Fruit fly (Drosophila melanogaster): ENCODE data around the gene ppk5.

The ppk5 gene

DNA sequence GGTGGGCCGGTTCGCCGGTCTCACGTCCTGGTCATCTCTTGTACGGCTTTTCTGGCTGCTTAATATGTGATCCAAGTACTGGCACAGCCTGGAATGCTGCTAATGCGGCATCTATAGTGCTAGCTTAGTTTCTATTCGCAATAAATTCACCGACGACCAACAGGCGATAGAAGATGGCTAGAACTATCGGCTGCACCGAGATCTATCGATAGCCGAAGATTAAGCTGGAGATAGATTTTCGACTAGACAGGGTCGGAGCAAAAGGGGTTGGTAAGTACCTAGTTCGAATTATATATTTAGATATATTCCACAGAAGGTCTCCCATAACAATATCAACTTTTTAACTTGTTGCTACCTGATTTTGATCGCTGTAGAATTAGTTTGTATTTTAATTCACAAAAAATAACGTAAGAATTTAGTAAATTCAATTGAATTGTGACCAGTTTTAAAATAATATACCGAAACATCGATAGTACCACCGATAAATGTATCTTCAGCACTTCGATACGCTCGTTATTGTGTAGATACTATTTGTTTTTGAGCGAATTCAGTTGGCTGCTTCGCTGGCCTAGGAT lies 27.0 kb upstream of the ppk5 start, which contains the start of the genes Glg1 and M6 (continued):
- TF ChIP-seq Oli (tag; optimal IDR thresholded peaks at IDR 0.05) (peak; percentile 53), CG9797 (GFP tag; optimal IDR thresholded peaks at IDR 0.05) (peak; percentile 37), CG13123 (GFP tag; optimal IDR thresholded peaks at IDR 0.05) (no peak), Oaz (GFP tag; IDR thresholded peaks at IDR 0.05) (no peak), wor (GFP tag; IDR thresholded peaks at IDR 0.05) (no peak), CG34376 (GFP tag; optimal IDR thresholded peaks at IDR 0.05) (peak; percentile 76), CG16815 (GFP tag; optimal IDR thresholded peaks at IDR 0.05) (peak; percentile 43), CG7963 (GFP tag; IDR thresholded peaks at IDR 0.05; ENCODE audit: partially characterized antibody) (peak; percentile 90), CG13287 (GFP tag; IDR thresholded peaks at IDR 0.05; ENCODE audit: partially characterized antibody) (peak; percentile 93), gfzf (GFP tag; optimal IDR thresholded peaks at IDR 0.05) (peak; percentile 15), CG7928 (GFP tag; optimal IDR thresholded peaks at IDR 0.05) (peak; percentile 5), Myb (GFP tag; optimal IDR thresholded peaks at IDR 0.05) (peak; percentile 70), Nf-YC (tag; optimal IDR thresholded peaks at IDR 0.05) (peak; percentile 64), nerfin-2 (GFP tag; IDR thresholded peaks at IDR 0.05; ENCODE audit: partially characterized antibody) (peak; percentile 93), CG12219 (GFP tag; optimal IDR thresholded peaks at IDR 0.05) (peak; percentile 31), Bgb (GFP tag; IDR thresholded peaks at IDR 0.05; ENCODE audit: partially characterized antibody) (peak; percentile 94), CG13775 (GFP tag; optimal IDR thresholded peaks at IDR 0.05) (peak; percentile 72), CG4328 (GFP tag; optimal IDR thresholded peaks at IDR 0.05) (peak; percentile 29), CG9215 (GFP tag; IDR thresholded peaks at IDR 0.05) (peak; percentile 66), chm (GFP tag; IDR thresholded peaks at IDR 0.05) (peak; percentile 46; the same call in 1 of the 2 replicates), CG4820 (GFP tag; optimal IDR thresholded peaks at IDR 0.05) (peak; percentile 41), CG3407 (GFP tag; optimal IDR thresholded peaks at IDR 0.05) (no peak), Adf1 (GFP tag; IDR thresholded peaks at IDR 0.05) (peak; percentile 41; the same call in 1 of the 2 replicates), Sox102F (GFP tag; optimal IDR thresholded peaks at IDR 0.05) (peak; percentile 60), al (GFP tag; IDR thresholded peaks at IDR 0.05) (peak; percentile 46; the same call in 1 of the 2 replicates), Drgx (GFP tag; IDR thresholded peaks at IDR 0.05) (no peak), kay (GFP tag; optimal IDR thresholded peaks at IDR 0.05) (peak; percentile 46), Side (GFP tag; optimal IDR thresholded peaks at IDR 0.05) (peak; percentile 41), CG18599 (GFP tag; optimal IDR thresholded peaks at IDR 0.05) (peak; percentile 77), CG18476 (GFP tag; optimal IDR thresholded peaks at IDR 0.05) (peak; percentile 0), sima (GFP tag; optimal IDR thresholded peaks at IDR 0.05) (no peak), sob (GFP tag; IDR thresholded peaks at IDR 0.05) (peak; percentile 69), ERR (GFP tag; optimal IDR thresholded peaks at IDR 0.05) (peak; percentile 34), jumu (GFP tag; optimal IDR thresholded peaks at IDR 0.05) (peak; percentile 60), CG2129 (GFP tag; IDR thresholded peaks at IDR 0.05; ENCODE audit: partially characterized antibody) (peak; percentile 89), CG8944 (GFP tag; optimal IDR thresholded peaks at IDR 0.05) (peak; percentile 58), NC2α (GFP tag; optimal IDR thresholded peaks at IDR 0.05) (peak; percentile 5), Dref (GFP tag; IDR thresholded peaks at IDR 0.05) (peak; percentile 89), CG9727 (GFP tag; optimal IDR thresholded peaks at IDR 0.05) (peak; percentile 67), CG32767 (GFP tag; IDR thresholded peaks at IDR 0.05) (peak; percentile 76; the same call in 1 of the 2 replicates), bowl (GFP tag; IDR thresholded peaks at IDR 0.05) (no peak), CG6689 (GFP tag; IDR thresholded peaks at IDR 0.05) (peak; percentile 49; the same call in 1 of the 2 replicates), oc (tag; optimal IDR thresholded peaks at IDR 0.05) (peak; percentile 82), CG12236 (GFP tag; optimal IDR thresholded peaks at IDR 0.05) (peak; percentile 6), sc (optimal IDR thresholded peaks at IDR 0.05) (no peak), sc (GFP tag; optimal IDR thresholded peaks at IDR 0.05) (no peak), HLH54F (GFP tag; optimal IDR thresholded peaks at IDR 0.05) (peak; percentile 76), ham (GFP tag; IDR thresholded peaks at IDR 0.05) (no peak), CG10431 (GFP tag; optimal IDR thresholded peaks at IDR 0.05) (no peak), Ravus (GFP tag; IDR thresholded peaks at IDR 0.05) (0 out of 2 replicates have a peak, but pooled peaks have one; percentile 12)

All from whole organism, embryonic.